Fruit fly (Drosophila melanogaster) whole organism, pupa: Measurements from ENCODE around the gene CG13082.
A peak's percentile ranks its signal among the peaks of the same experiment; 100 is the strongest.

Source experiments
- CG10348 ChIP-seq: fragments of 200-800 bp; sonication (Bioruptor generic); IDR thresholded peaks from 2 replicates; pipeline ENCODE4 v1.3.6; 2022; ENCODE audit warnings: missing biosample characterization, missing genetic modification characterization
- CG12605 ChIP-seq: fragments of 200-800 bp; sonication (Bioruptor generic); IDR thresholded peaks from 2 replicates; pipeline ENCODE4 v1.3.6; 2022; ENCODE audit warnings: missing biosample characterization, missing genetic modification characterization
- CG13204 ChIP-seq: fragments of 200-800 bp; sonication (Bioruptor generic); optimal IDR thresholded peaks from 2 replicates; lab custom pipeline; 2018; ENCODE audit warnings: missing biosample characterization, mild to moderate bottlenecking, missing genetic modification characterization, moderate library complexity
- CG14655 ChIP-seq: fragments of 200-800 bp; sonication (Bioruptor generic); optimal IDR thresholded peaks from 3 replicates; lab custom pipeline; 2017; ENCODE audit warnings: mild to moderate bottlenecking, missing biosample characterization, missing genetic modification reagents, missing genetic modification characterization
- CG15710 ChIP-seq: fragments of 200-800 bp; sonication (Bioruptor generic); optimal IDR thresholded peaks from 2 replicates; lab custom pipeline; 2018; ENCODE audit warnings: missing biosample characterization, mild to moderate bottlenecking, missing genetic modification characterization, moderate library complexity
- CG17806 ChIP-seq: fragments of 200-800 bp; sonication (Bioruptor generic); optimal IDR thresholded peaks from 2 replicates; lab custom pipeline; 2018; ENCODE audit warnings: missing biosample characterization, mild to moderate bottlenecking, missing genetic modification characterization, moderate library complexity
- CG32121 ChIP-seq: fragments of 200-800 bp; sonication (Bioruptor generic); IDR thresholded peaks from 2 replicates; pipeline ENCODE4 v1.3.6; 2022; ENCODE audit warnings: missing biosample characterization, missing genetic modification characterization
- CG34367 ChIP-seq: fragments of 200-800 bp; sonication (Bioruptor generic); optimal IDR thresholded peaks from 2 replicates; lab custom pipeline; 2018; ENCODE audit warnings: missing biosample characterization, mild to moderate bottlenecking, missing genetic modification characterization
- CG4496 ChIP-seq: fragments of 200-800 bp; sonication (Bioruptor generic); IDR thresholded peaks from 3 replicates; pipeline ENCODE4 v1.3.6; 2022; ENCODE audit warnings: missing biosample characterization, missing genetic modification characterization
- CG8159 ChIP-seq: fragments of 200-800 bp; sonication (Bioruptor generic); optimal IDR thresholded peaks from 3 replicates; lab custom pipeline; 2018; ENCODE audit warnings: missing biosample characterization, mild to moderate bottlenecking, missing genetic modification characterization, moderate library complexity
- CG8301 ChIP-seq: fragments of 200-800 bp; sonication (Bioruptor generic); optimal IDR thresholded peaks from 2 replicates; lab custom pipeline; 2018; ENCODE audit warnings: missing biosample characterization, mild to moderate bottlenecking, missing genetic modification characterization
- CG9948 ChIP-seq: fragments of 200-800 bp; sonication (Bioruptor generic); optimal IDR thresholded peaks from 2 replicates; lab custom pipeline; 2018; ENCODE audit warnings: missing biosample characterization, mild to moderate bottlenecking, missing genetic modification characterization, moderate library complexity
- D1 ChIP-seq: fragments of 200-800 bp; sonication (Bioruptor generic); optimal IDR thresholded peaks from 2 replicates; lab custom pipeline; 2018; ENCODE audit warnings: missing biosample characterization, mild to moderate bottlenecking, missing genetic modification characterization, moderate library complexity
- EcR ChIP-seq: fragments of 200-800 bp; sonication (Bioruptor generic); optimal IDR thresholded peaks from 3 replicates; lab custom pipeline; 2019; ENCODE audit warnings: missing biosample characterization, missing genetic modification characterization, mild to moderate bottlenecking, moderate library complexity, missing genetic modification reagents
- Ets98B ChIP-seq: fragments of 200-800 bp; sonication (Bioruptor generic); IDR thresholded peaks from 2 replicates; pipeline ENCODE4 v1.3.6; 2022; ENCODE audit warnings: missing biosample characterization, missing genetic modification characterization
- Pif1A ChIP-seq: fragments of 200-800 bp; sonication (Bioruptor generic); optimal IDR thresholded peaks from 3 replicates; lab custom pipeline; 2016; ENCODE audit warnings: missing biosample characterization, missing genetic modification characterization
- Pif1B ChIP-seq: fragments of 200-800 bp; sonication (Bioruptor generic); optimal IDR thresholded peaks from 3 replicates; lab custom pipeline; 2016; ENCODE audit warnings: missing biosample characterization, missing genetic modification characterization
- Snoo ChIP-seq: fragments of 200-800 bp; sonication (Bioruptor generic); optimal IDR thresholded peaks from 3 replicates; lab custom pipeline; 2017; ENCODE audit warnings: missing biosample characterization, mild to moderate bottlenecking, missing genetic modification characterization, inconsistent platforms
- fd96Ca ChIP-seq: fragments of 200-800 bp; sonication (Bioruptor generic); IDR thresholded peaks from 3 replicates; pipeline ENCODE4 v1.3.6; 2022; ENCODE audit warnings: missing biosample characterization, missing genetic modification characterization
- gl ChIP-seq: fragments of 200-800 bp; sonication (Bioruptor generic); optimal IDR thresholded peaks from 2 replicates; lab custom pipeline; 2018; ENCODE audit warnings: missing biosample characterization, mild to moderate bottlenecking, missing genetic modification characterization
- rn ChIP-seq: fragments of 200-800 bp; sonication (Bioruptor generic); IDR thresholded peaks from 2 replicates; pipeline ENCODE4 v1.3.6; 2022; ENCODE audit warnings: missing biosample characterization, missing genetic modification characterization

Gene CG13082

DNA sequence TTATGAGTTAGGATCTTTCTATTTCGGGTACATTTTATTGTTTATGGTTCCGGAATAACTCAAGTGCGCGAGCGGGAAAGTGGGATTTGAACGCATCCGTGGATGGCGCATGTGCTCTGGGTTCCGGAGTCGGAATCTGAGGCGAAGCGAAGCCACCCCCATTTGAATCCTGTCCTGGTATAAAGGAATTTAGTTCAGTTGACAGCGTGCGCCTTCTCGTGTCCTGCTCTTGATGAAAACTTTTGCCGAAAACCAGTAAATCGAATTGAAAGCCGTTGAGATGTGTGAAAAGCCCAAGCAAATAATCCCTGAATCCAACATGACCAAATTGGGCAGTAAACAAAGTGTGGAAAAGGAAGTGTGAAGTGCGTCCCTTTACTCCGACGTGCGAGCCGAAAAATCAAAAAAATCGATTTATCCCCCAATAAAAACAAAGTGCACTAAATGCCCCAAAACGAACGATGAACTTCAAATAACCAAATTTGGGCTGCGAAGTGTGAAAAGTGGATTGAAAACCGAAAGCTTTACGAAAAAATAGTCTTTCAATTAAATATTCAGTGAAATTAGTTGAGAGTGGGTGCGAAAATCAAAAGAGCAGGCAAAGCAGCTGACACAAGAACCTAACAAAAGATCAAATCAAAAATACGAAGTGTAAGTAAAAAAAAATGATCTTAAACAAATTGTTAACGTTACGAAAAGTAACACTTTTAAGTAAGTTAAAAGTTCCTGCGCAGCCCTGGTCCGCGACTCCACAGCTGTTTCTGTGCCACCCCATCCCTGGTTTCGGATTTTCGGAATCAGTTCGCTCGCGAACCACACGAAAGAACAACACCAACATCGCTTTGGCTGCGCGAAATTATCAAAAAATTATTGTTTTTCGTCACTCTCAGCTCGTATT lies 48.5 kb downstream of the CG13082 start, which contains the start of gene Lar:
Gene Lar (plus strand): TSS at position 188 of the 898 bp plus-strand sequence.
- TF ChIP-seq CG4496 (GFP tag; lab: Robert Waterston, UW) (peak; percentile 65), Pif1A (GFP tag; lab: Kevin White, UChicago) (no peak), CG15710 (tag; lab: Kevin White, UChicago) (peak; percentile 23), Ets98B (GFP tag; lab: Robert Waterston, UW) (peak; percentile 77; the same call in 1 of the 2 replicates), CG34367 (tag; lab: Kevin White, UChicago) (no peak), CG12605 (GFP tag; lab: Robert Waterston, UW) (0 out of 2 replicates have a peak, but pooled peaks have one; percentile 43), CG10348 (GFP tag; lab: Robert Waterston, UW) (no peak), D1 (tag; lab: Kevin White, UChicago) (no peak), CG17806 (tag; lab: Kevin White, UChicago) (no peak), CG8159 (tag; lab: Kevin White, UChicago) (peak; percentile 43), rn (no peak), gl (tag; lab: Kevin White, UChicago) (no peak), CG14655 (no peak), CG9948 (tag; lab: Kevin White, UChicago) (peak; percentile 32), CG13204 (GFP tag; lab: Kevin White, UChicago) (no peak), Snoo (tag; lab: Kevin White, UChicago) (peak; percentile 23), EcR (GFP tag; lab: Kevin White, UChicago) (no peak), fd96Ca (GFP tag; lab: Robert Waterston, UW) (peak; percentile 66; the same call in 2 of the 3 replicates), CG32121 (peak; percentile 63), CG8301 (tag; lab: Kevin White, UChicago) (peak; percentile 26), Pif1B (GFP tag; lab: Kevin White, UChicago) (peak; percentile 28)

DNA sequence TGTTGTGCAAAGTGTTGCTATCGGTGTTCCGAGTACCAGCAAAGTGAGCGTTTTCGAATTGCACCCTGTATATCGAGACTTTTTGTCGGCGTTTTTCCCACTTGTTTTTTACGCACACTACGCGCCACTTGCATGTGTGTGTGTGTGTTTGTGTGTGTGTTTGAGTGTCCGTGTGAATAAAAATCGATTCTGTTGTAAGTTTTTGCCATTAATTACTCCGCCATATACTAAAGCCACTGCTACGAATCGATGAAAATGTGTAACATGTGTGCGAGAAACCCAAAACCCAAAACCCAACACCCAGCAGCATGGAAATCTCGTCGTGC lies 49.1 kb downstream of the CG13082 start:
- TF ChIP-seq CG12605 (GFP tag; lab: Robert Waterston, UW) = no peak
- 0 out of 2 replicates have a peak, but pooled peaks have one; percentile 5 for TF ChIP-seq CG32121
- TF ChIP-seq EcR (GFP tag; lab: Kevin White, UChicago) = no peak
- TF ChIP-seq Pif1A (GFP tag; lab: Kevin White, UChicago) = no peak

DNA sequence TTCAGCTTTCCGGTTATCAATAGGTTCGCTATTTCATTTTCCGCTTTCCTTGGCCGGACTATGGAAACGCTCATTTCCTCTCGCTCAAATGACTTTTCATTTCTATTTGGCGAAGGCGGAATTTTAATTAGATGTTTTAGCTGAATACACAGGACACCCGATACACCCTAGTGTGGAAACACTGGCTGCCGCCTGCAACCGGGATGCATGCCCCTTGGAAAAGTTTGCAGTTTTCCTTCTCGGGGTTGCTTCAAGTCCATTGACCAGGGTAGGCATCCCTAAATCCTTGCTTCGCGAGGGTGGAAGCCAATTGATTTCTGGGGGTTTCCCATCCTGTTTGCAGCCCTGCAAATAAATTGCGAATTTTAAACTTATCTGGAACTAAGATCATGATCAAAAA lies 50.7 kb downstream of the CG13082 start:
- TF ChIP-seq EcR (GFP tag; lab: Kevin White, UChicago) (no peak), Pif1B (GFP tag; lab: Kevin White, UChicago) (no peak), Pif1A (GFP tag; lab: Kevin White, UChicago) (no peak), CG17806 (tag; lab: Kevin White, UChicago) (no peak), Snoo (tag; lab: Kevin White, UChicago) (no peak), CG10348 (GFP tag; lab: Robert Waterston, UW) (no peak), CG34367 (tag; lab: Kevin White, UChicago) (no peak), CG4496 (GFP tag; lab: Robert Waterston, UW) (no peak), CG14655 (no peak), CG12605 (GFP tag; lab: Robert Waterston, UW) (no peak), CG13204 (GFP tag; lab: Kevin White, UChicago) (no peak), fd96Ca (GFP tag; lab: Robert Waterston, UW) (no peak), D1 (tag; lab: Kevin White, UChicago) (no peak), CG8159 (tag; lab: Kevin White, UChicago) (no peak), CG32121 (no peak), gl (tag; lab: Kevin White, UChicago) (no peak), Ets98B (GFP tag; lab: Robert Waterston, UW) (no peak)
